Worm (Caenorhabditis elegans): ENCODE results near the gene F35C11.3.

- TF ChIP-seq ztf-29 (GFP tag; IDR thresholded peaks at IDR 0.05): no peak
- no peak for TF ChIP-seq ztf-23 (GFP tag; IDR thresholded peaks at IDR 0.05)
- no peak for TF ChIP-seq tab-1 (GFP tag; IDR thresholded peaks at IDR 0.05)
- TF ChIP-seq T22C8.4 (GFP tag; IDR thresholded peaks at IDR 0.05): no peak
- TF ChIP-seq flt-1 (GFP tag; IDR thresholded peaks at IDR 0.05): no peak
- TF ChIP-seq med-1 (GFP tag; optimal IDR thresholded peaks at IDR 0.05; ENCODE audit: insufficient read depth): no peak
These were observed 20.7 kb upstream of the F35C11.3 start for ce11 chrII:8225914-8226313.

All from whole organism, midembryonic.